Fruit fly (Drosophila melanogaster): Measurements from ENCODE around the gene CG4452.
A peak's percentile ranks its signal among the peaks of the same experiment; 100 is the strongest.

Gene CG4452

DNA sequence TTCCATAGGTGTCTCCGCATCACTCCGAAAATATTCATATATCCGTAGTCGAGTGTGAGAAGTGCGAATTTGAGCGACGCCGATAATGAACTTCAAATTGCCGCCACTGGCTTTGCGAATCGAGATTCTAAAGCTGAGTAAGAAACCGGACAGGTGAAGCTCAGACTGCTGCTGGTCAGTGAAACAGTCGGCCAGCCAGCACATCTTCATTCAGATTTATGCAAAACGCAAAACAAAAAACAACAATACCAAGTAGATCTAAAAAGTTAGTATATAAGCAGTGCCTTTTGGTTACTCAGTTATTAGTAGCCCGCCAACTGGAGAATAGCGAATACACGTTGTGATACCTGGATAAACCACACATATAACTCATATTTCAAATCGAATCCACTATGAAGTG is 37.3 kb downstream of the CG4452 start, which contains the start of gene Cpr67B:
TSS of gene Cpr67B (plus strand) at position 301 of the 400 bp plus-strand sequence.
- no peak for TF ChIP-seq Myc (optimal IDR thresholded peaks at IDR 0.05)
- no peak for TF ChIP-seq Sp1 (GFP tag; optimal IDR thresholded peaks at IDR 0.05)
- no peak for TF ChIP-seq br (GFP tag; optimal IDR thresholded peaks at IDR 0.05)
- no peak for TF ChIP-seq GATAd (GFP tag; optimal IDR thresholded peaks at IDR 0.05)
- no peak for TF ChIP-seq Rel (GFP tag; optimal IDR thresholded peaks at IDR 0.05)
- no peak for TF ChIP-seq Rel (tag; optimal IDR thresholded peaks at IDR 0.05)
- TF ChIP-seq sage (GFP tag; optimal IDR thresholded peaks at IDR 0.05) = no peak
- no peak for TF ChIP-seq pan (optimal IDR thresholded peaks at IDR 0.05)
- TF ChIP-seq Hr83 (GFP tag; optimal IDR thresholded peaks at IDR 0.05; ENCODE audit: poor library complexity, severe bottlenecking) = no peak
- no peak for TF ChIP-seq lola (GFP tag; optimal IDR thresholded peaks at IDR 0.05)
- no peak for TF ChIP-seq psq (GFP tag; optimal IDR thresholded peaks at IDR 0.05)
- TF ChIP-seq N (GFP tag; optimal IDR thresholded peaks at IDR 0.05) = no peak
- no peak for TF ChIP-seq rgr (GFP tag; optimal IDR thresholded peaks at IDR 0.05)
- no peak for TF ChIP-seq dl (GFP tag; optimal IDR thresholded peaks at IDR 0.05; ENCODE audit: insufficient read depth in 1 of 2, partially characterized antibody in 2 of 2)
- no peak for TF ChIP-seq dsf (GFP tag; optimal IDR thresholded peaks at IDR 0.05; ENCODE audit: borderline replicate concordance)
- no peak for TF ChIP-seq brk (GFP tag; optimal IDR thresholded peaks at IDR 0.05)
- no peak for TF ChIP-seq Jra (GFP tag; optimal IDR thresholded peaks at IDR 0.05)
- TF ChIP-seq CrebA (GFP tag; optimal IDR thresholded peaks at IDR 0.05; ENCODE audit: borderline replicate concordance) = no peak

DNA sequence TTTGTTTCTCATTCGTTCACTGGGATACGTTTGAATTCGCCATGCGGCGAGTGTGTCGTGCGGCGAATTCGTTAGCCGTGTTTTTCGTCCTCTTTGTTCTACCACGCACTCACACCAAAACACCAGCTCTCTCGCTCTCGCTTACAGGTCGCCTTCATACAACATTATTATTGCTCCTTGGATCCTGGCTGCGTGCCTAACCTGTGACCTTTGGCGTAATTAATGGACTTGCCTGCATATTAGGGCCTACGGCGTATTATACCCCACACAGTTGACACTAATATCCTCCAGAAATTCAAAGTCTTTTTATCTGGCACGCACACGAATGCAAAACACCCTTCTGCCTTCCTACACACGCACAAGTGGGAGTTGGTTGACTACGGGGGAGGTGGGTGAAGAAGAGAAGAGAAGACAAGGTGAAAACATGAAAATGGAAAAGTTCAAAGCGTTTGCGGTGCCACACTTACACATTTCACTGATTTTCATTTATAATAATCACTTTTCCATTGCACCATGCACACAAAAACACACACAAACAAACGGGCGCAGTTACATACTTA is 42.9 kb downstream of the CG4452 start:
- no peak for TF ChIP-seq Jra (GFP tag; optimal IDR thresholded peaks at IDR 0.05)
- TF ChIP-seq brk (GFP tag; optimal IDR thresholded peaks at IDR 0.05) = no peak
- no peak for TF ChIP-seq br (GFP tag; optimal IDR thresholded peaks at IDR 0.05)
- no peak for TF ChIP-seq Hr83 (GFP tag; optimal IDR thresholded peaks at IDR 0.05; ENCODE audit: poor library complexity, severe bottlenecking)
- no peak for TF ChIP-seq Myc (optimal IDR thresholded peaks at IDR 0.05)
- no peak for TF ChIP-seq tai (GFP tag; optimal IDR thresholded peaks at IDR 0.05)
- peak; percentile 15 for TF ChIP-seq psq (GFP tag; optimal IDR thresholded peaks at IDR 0.05)

DNA sequence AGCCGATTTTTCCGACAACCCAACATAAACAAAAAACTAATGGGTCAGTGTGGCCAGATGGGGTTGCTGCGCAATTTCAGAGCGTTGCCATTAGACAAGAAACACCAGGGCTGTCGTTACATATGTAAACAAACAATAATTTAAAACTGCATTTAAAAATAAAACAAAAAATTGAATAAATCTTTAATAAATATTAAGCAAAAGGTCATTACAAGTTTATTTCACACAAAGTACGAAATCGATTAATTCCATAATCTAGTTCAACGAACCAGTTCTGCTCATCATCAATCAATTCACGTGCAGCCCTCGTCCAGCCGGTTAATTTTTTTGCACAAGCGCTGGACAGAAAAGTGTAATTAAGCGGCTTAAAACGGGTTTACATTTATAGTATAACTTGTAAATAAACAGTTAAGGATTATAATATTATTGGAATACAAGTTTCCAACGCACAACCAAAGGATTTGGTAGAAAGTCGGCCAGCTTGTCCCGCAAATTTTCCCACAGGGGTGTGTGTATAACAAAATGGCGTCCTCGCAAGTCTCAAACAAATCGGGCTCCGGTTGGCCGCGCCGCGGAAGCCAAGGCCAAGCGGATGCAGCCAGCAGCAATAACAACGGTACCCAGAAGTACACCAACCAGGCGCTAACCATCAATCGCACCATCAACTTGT is 43.7 kb downstream of the CG4452 start, which contains the start of the genes CG4022 and Cpsf5:
TSS of gene CG4022 (minus strand) at position 79 of the 670 bp plus-strand sequence.
TSS of gene Cpsf5 (plus strand) at position 285 of the 670 bp plus-strand sequence.
- peak; percentile 22 for TF ChIP-seq GATAd (GFP tag; optimal IDR thresholded peaks at IDR 0.05)
- peak; percentile 77 for TF ChIP-seq h (GFP tag; optimal IDR thresholded peaks at IDR 0.05)
- TF ChIP-seq fru (GFP tag; optimal IDR thresholded peaks at IDR 0.05) = peak; percentile 61
- peak; percentile 81 for TF ChIP-seq ey (GFP tag; optimal IDR thresholded peaks at IDR 0.05)
- TF ChIP-seq foxo (GFP tag; optimal IDR thresholded peaks at IDR 0.05) = peak in 1 of 2 experiments; percentile 86
- no peak for TF ChIP-seq CrebA (GFP tag; optimal IDR thresholded peaks at IDR 0.05; ENCODE audit: borderline replicate concordance)
- TF ChIP-seq dmrt93B (GFP tag; optimal IDR thresholded peaks at IDR 0.05) = no peak
- TF ChIP-seq brk (GFP tag; optimal IDR thresholded peaks at IDR 0.05) = peak; percentile 86
- no peak for TF ChIP-seq jim (GFP tag; optimal IDR thresholded peaks at IDR 0.05)
- peak; percentile 84 for TF ChIP-seq HLH106 (tag; optimal IDR thresholded peaks at IDR 0.05)
- TF ChIP-seq Abd-B (GFP tag; optimal IDR thresholded peaks at IDR 0.05) = no peak
- peak; percentile 22 for TF ChIP-seq Hr83 (GFP tag; optimal IDR thresholded peaks at IDR 0.05; ENCODE audit: poor library complexity, severe bottlenecking)
- TF ChIP-seq Hr78 (GFP tag; optimal IDR thresholded peaks at IDR 0.05) = no peak
- TF ChIP-seq Dfd (GFP tag; optimal IDR thresholded peaks at IDR 0.05) = no peak
- no peak for TF ChIP-seq lola (GFP tag; optimal IDR thresholded peaks at IDR 0.05)
- TF ChIP-seq tai (GFP tag; optimal IDR thresholded peaks at IDR 0.05) = no peak
- no peak for TF ChIP-seq Myc (optimal IDR thresholded peaks at IDR 0.05)
- TF ChIP-seq Rel (GFP tag; optimal IDR thresholded peaks at IDR 0.05) = no peak
- TF ChIP-seq Rel (tag; optimal IDR thresholded peaks at IDR 0.05) = peak; percentile 60
- TF ChIP-seq Dif (GFP tag; optimal IDR thresholded peaks at IDR 0.05; ENCODE audit: partially characterized antibody) = no peak
- TF ChIP-seq Sp1 (GFP tag; optimal IDR thresholded peaks at IDR 0.05) = peak; percentile 76
- no peak for TF ChIP-seq dl (GFP tag; optimal IDR thresholded peaks at IDR 0.05; ENCODE audit: insufficient read depth in 1 of 2, partially characterized antibody in 2 of 2)
- peak; percentile 58 for TF ChIP-seq psq (GFP tag; optimal IDR thresholded peaks at IDR 0.05)
- peak; percentile 66 for TF ChIP-seq woc (GFP tag; optimal IDR thresholded peaks at IDR 0.05)
- TF ChIP-seq sv (GFP tag; optimal IDR thresholded peaks at IDR 0.05) = peak; percentile 81
- peak; percentile 77 for TF ChIP-seq OdsH (GFP tag; optimal IDR thresholded peaks at IDR 0.05)
- peak; percentile 77 for TF ChIP-seq Hnf4 (GFP tag; optimal IDR thresholded peaks at IDR 0.05)
- no peak for TF ChIP-seq usp (GFP tag; optimal IDR thresholded peaks at IDR 0.05)
- peak; percentile 71 for TF ChIP-seq dsf (GFP tag; optimal IDR thresholded peaks at IDR 0.05; ENCODE audit: borderline replicate concordance)
- TF ChIP-seq Mio (GFP tag; optimal IDR thresholded peaks at IDR 0.05) = no peak
- TF ChIP-seq rgr (GFP tag; optimal IDR thresholded peaks at IDR 0.05) = peak; percentile 88
- no peak for TF ChIP-seq Vsx2 (GFP tag; optimal IDR thresholded peaks at IDR 0.05; ENCODE audit: partially characterized antibody)
- peak; percentile 78 for TF ChIP-seq br (GFP tag; optimal IDR thresholded peaks at IDR 0.05)
- peak; percentile 77 for TF ChIP-seq Jra (GFP tag; optimal IDR thresholded peaks at IDR 0.05)
- no peak for TF ChIP-seq N (GFP tag; optimal IDR thresholded peaks at IDR 0.05)
- peak; percentile 56 for TF ChIP-seq sage (GFP tag; optimal IDR thresholded peaks at IDR 0.05)
- TF ChIP-seq CG9705 (GFP tag; optimal IDR thresholded peaks at IDR 0.05) = peak; percentile 77
- TF ChIP-seq CG32264 (GFP tag; optimal IDR thresholded peaks at IDR 0.05) = no peak
- TF ChIP-seq pan (optimal IDR thresholded peaks at IDR 0.05) = no peak
